Worm (Caenorhabditis elegans) whole organism, young adult: Measurements from ENCODE around the gene far-3.
A peak's percentile ranks its signal among the peaks of the same experiment; 100 is the strongest.

ENCODE experiments used
- B0019.2 ChIP-seq: fragments of 200-800 bp; sonication (Bioruptor generic); conservative IDR thresholded peaks from 2 replicates; pipeline ENCODE4 v1.3.6; 2022; ENCODE audit warnings: missing genetic modification reagents, missing genetic modification characterization, missing compliant biosample characterization
- B0261.1 ChIP-seq: sonication (generic microtip); optimal IDR thresholded peaks from 2 replicates; lab custom pipeline; 2016; ENCODE audit warnings: mild to moderate bottlenecking, missing genetic modification characterization, moderate library complexity, missing compliant biosample characterization
- D2030.7 ChIP-seq: fragments of 200-800 bp; sonication (Bioruptor generic); IDR thresholded peaks from 2 replicates; pipeline ENCODE4 v1.3.6; 2022; ENCODE audit warnings: missing genetic modification reagents, missing genetic modification characterization, missing compliant biosample characterization
- F10E7.11 ChIP-seq: sonication (generic microtip); optimal IDR thresholded peaks from 2 replicates; lab custom pipeline; 2017; ENCODE audit warnings: mild to moderate bottlenecking, missing genetic modification characterization, moderate library complexity, missing compliant biosample characterization
- F22D6.2 ChIP-seq: sonication (generic microtip); optimal IDR thresholded peaks from 2 replicates; lab custom pipeline; 2016; ENCODE audit warnings: mild to moderate bottlenecking, missing genetic modification characterization, missing compliant biosample characterization
- F49E8.2 ChIP-seq: sonication (generic microtip); optimal IDR thresholded peaks from 3 replicates; lab custom pipeline; 2017; ENCODE audit warnings: missing genetic modification characterization, mild to moderate bottlenecking, missing compliant biosample characterization, antibody characterized with exemption, moderate library complexity; ENCODE audit not compliant: insufficient read depth
- F52B5.7 ChIP-seq: sonication (generic microtip); optimal IDR thresholded peaks from 2 replicates; lab custom pipeline; 2016; ENCODE audit warnings: mild to moderate bottlenecking, missing genetic modification characterization, missing compliant biosample characterization
- F57A8.1 ChIP-seq: fragments of 200-800 bp; sonication (Bioruptor generic); optimal IDR thresholded peaks from 2 replicates; lab custom pipeline; 2018; ENCODE audit warnings: mild to moderate bottlenecking, missing genetic modification characterization, moderate library complexity, missing compliant biosample characterization
- F57C9.4 ChIP-seq: sonication (generic microtip); optimal IDR thresholded peaks from 2 replicates; lab custom pipeline; 2017; ENCODE audit warnings: mild to moderate bottlenecking, missing genetic modification characterization, missing compliant biosample characterization
- Y56A3A.18 ChIP-seq: fragments of 200-800 bp; sonication (Bioruptor generic); IDR thresholded peaks from 2 replicates; pipeline ENCODE4 v1.3.6; 2022; ENCODE audit warnings: missing genetic modification reagents, missing genetic modification characterization, missing compliant biosample characterization
- Y67H2A.10 ChIP-seq: fragments of 200-800 bp; sonication (Bioruptor generic); conservative IDR thresholded peaks from 2 replicates; pipeline ENCODE4 v1.3.6; 2022; ENCODE audit warnings: missing genetic modification reagents, missing genetic modification characterization, missing compliant biosample characterization
- ama-1 ChIP-seq, 3 experiments: fragments of 150-350 bp in 1 of 3; sonication (generic microtip) in 2 of 3; optimal IDR thresholded peaks; 2 replicates each; lab custom pipeline; 2014 to 2018; ENCODE audit warnings: missing biosample characterization in 2 of 3, missing genetic modification characterization in 2 of 3, missing genetic modification reagents in 2 of 3
- aptf-3 ChIP-seq: fragments of 200-800 bp; sonication (Bioruptor generic); IDR thresholded peaks from 2 replicates; pipeline ENCODE4 v1.3.6; 2022; ENCODE audit warnings: missing genetic modification characterization, missing compliant biosample characterization
- atf-7 ChIP-seq: sonication (generic microtip); optimal IDR thresholded peaks from 2 replicates; lab custom pipeline; 2017; ENCODE audit warnings: mild to moderate bottlenecking, missing genetic modification characterization, missing compliant biosample characterization
- athp-1 ChIP-seq: sonication (generic microtip); optimal IDR thresholded peaks from 2 replicates; lab custom pipeline; 2017; ENCODE audit warnings: mild to moderate bottlenecking, missing genetic modification characterization, missing compliant biosample characterization
- ccch-3 ChIP-seq: fragments of 200-800 bp; sonication (Bioruptor generic); optimal IDR thresholded peaks from 2 replicates; lab custom pipeline; 2018; ENCODE audit warnings: mild to moderate bottlenecking, missing genetic modification characterization, missing compliant biosample characterization
- cebp-2 ChIP-seq: fragments of 200-800 bp; sonication (Bioruptor generic); IDR thresholded peaks from 2 replicates; pipeline ENCODE4 v1.3.6; 2022; ENCODE audit warnings: missing genetic modification characterization, missing compliant biosample characterization
- ceh-27 ChIP-seq: fragments of 200-800 bp; sonication (Bioruptor generic); optimal IDR thresholded peaks from 2 replicates; lab custom pipeline; 2018; ENCODE audit warnings: mild to moderate bottlenecking, missing genetic modification characterization, moderate library complexity, missing compliant biosample characterization
- ceh-58 ChIP-seq: fragments of 200-800 bp; sonication (Bioruptor generic); IDR thresholded peaks from 2 replicates; pipeline ENCODE4 v1.3.6; 2022; ENCODE audit warnings: missing genetic modification characterization, missing compliant biosample characterization
- ceh-79 ChIP-seq: sonication (generic microtip); optimal IDR thresholded peaks from 2 replicates; lab custom pipeline; 2017; ENCODE audit warnings: mild to moderate bottlenecking, missing genetic modification characterization, missing compliant biosample characterization
- dox-1 ChIP-seq: fragments of 200-800 bp; sonication (Bioruptor generic); IDR thresholded peaks from 2 replicates; pipeline ENCODE4 v1.3.6; 2022; ENCODE audit warnings: missing genetic modification reagents, missing genetic modification characterization, missing compliant biosample characterization
- egrh-3 ChIP-seq: fragments of 200-800 bp; sonication (Bioruptor generic); IDR thresholded peaks from 2 replicates; pipeline ENCODE4 v1.3.6; 2022; ENCODE audit warnings: missing genetic modification reagents, missing genetic modification characterization, missing compliant biosample characterization
- ekl-4 ChIP-seq: fragments of 200-800 bp; sonication (Bioruptor generic); IDR thresholded peaks from 2 replicates; pipeline ENCODE4 v1.3.6; 2022; ENCODE audit warnings: missing genetic modification reagents, missing genetic modification characterization, missing compliant biosample characterization
- him-1 ChIP-seq: sonication (generic microtip); optimal IDR thresholded peaks from 2 replicates; lab custom pipeline; 2016; ENCODE audit warnings: missing genotype, missing genetic modification reagents, missing genetic modification characterization, missing compliant biosample characterization
- hmg-1.2 ChIP-seq: fragments of 200-800 bp; sonication (Bioruptor generic); IDR thresholded peaks from 2 replicates; pipeline ENCODE4 v1.3.6; 2022; ENCODE audit warnings: missing genetic modification reagents, missing genetic modification characterization, missing compliant biosample characterization
- let-607 ChIP-seq, 2 experiments: fragments of 200-800 bp in 1 of 2; sonication (Bioruptor generic) in 1 of 2; sonication (generic microtip) in 1 of 2; optimal IDR thresholded peaks; 2 replicates each; lab custom pipeline; 2016 to 2018; ENCODE audit warnings: mild to moderate bottlenecking in 2 of 2, missing compliant biosample characterization in 2 of 2, missing genetic modification characterization in 2 of 2, moderate library complexity in 2 of 2, missing genotype in 1 of 2
- lin-26 ChIP-seq: fragments of 200-800 bp; sonication (Bioruptor generic); IDR thresholded peaks from 2 replicates; pipeline ENCODE4 v1.3.6; 2022; ENCODE audit warnings: missing genetic modification reagents, missing genetic modification characterization, missing compliant biosample characterization
- lin-35 ChIP-seq, 3 experiments: fragments of 150-350 bp in 2 of 3; sonication (generic microtip) in 1 of 3; optimal IDR thresholded peaks; 2 replicates each; lab custom pipeline; 2014 to 2018; ENCODE audit warnings: missing biosample characterization in 3 of 3, missing genetic modification characterization in 3 of 3, missing genetic modification reagents in 3 of 3
- lin-40 ChIP-seq: sonication (generic microtip); optimal IDR thresholded peaks from 2 replicates; lab custom pipeline; 2016; ENCODE audit warnings: missing genetic modification characterization, mild to moderate bottlenecking, missing compliant biosample characterization, missing genotype, missing genetic modification reagents
- lsl-1 ChIP-seq: fragments of 200-800 bp; sonication (Bioruptor generic); optimal IDR thresholded peaks from 2 replicates; lab custom pipeline; 2018; ENCODE audit warnings: mild to moderate bottlenecking, missing genetic modification characterization, moderate library complexity, missing compliant biosample characterization
- lsy-27 ChIP-seq: sonication (generic microtip); optimal IDR thresholded peaks from 2 replicates; lab custom pipeline; 2017; ENCODE audit warnings: missing genetic modification characterization, mild to moderate bottlenecking, missing compliant biosample characterization, antibody characterized with exemption, missing genotype, borderline replicate concordance; ENCODE audit not compliant: insufficient read depth
- madf-3 ChIP-seq: fragments of 200-800 bp; sonication (Bioruptor generic); IDR thresholded peaks from 2 replicates; pipeline ENCODE4 v1.3.6; 2022; ENCODE audit warnings: missing genetic modification reagents, missing genetic modification characterization, missing compliant biosample characterization
- madf-6 ChIP-seq: fragments of 200-800 bp; sonication (Bioruptor generic); IDR thresholded peaks from 2 replicates; pipeline ENCODE4 v1.3.6; 2022; ENCODE audit warnings: missing genetic modification reagents, missing genetic modification characterization, missing compliant biosample characterization
- nhr-27 ChIP-seq: fragments of 200-800 bp; sonication (Bioruptor generic); optimal IDR thresholded peaks from 2 replicates; lab custom pipeline; 2018; ENCODE audit warnings: mild to moderate bottlenecking, missing genetic modification characterization, moderate library complexity, missing compliant biosample characterization
- pbrm-1 ChIP-seq: fragments of 200-800 bp; sonication (Bioruptor generic); IDR thresholded peaks from 2 replicates; pipeline ENCODE4 v1.3.6; 2022; ENCODE audit warnings: missing genetic modification reagents, missing genetic modification characterization, missing compliant biosample characterization
- rec-8 ChIP-seq, 2 experiments: sonication (generic microtip); optimal IDR thresholded peaks; 2 replicates each; lab custom pipeline; 2016; ENCODE audit warnings: mild to moderate bottlenecking in 2 of 2, missing genetic modification characterization in 2 of 2, missing genetic modification reagents in 2 of 2, missing genotype in 2 of 2, missing biosample characterization in 1 of 2, missing compliant biosample characterization in 1 of 2, moderate library complexity in 1 of 2
- rpc-1 ChIP-seq, 2 experiments: fragments of 150-350 bp in 1 of 2; sonication (generic microtip) in 1 of 2; optimal IDR thresholded peaks; 2 replicates each; lab custom pipeline; 2014 to 2018; ENCODE audit warnings: missing biosample characterization in 1 of 2, missing genetic modification characterization in 1 of 2, missing genetic modification reagents in 1 of 2, missing genotype in 1 of 2
- sea-2 ChIP-seq: fragments of 200-800 bp; sonication (Bioruptor generic); IDR thresholded peaks from 2 replicates; pipeline ENCODE4 v1.3.6; 2022; ENCODE audit warnings: missing genetic modification characterization, missing compliant biosample characterization
- snpc-1.3 ChIP-seq: sonication (generic microtip); optimal IDR thresholded peaks from 2 replicates; lab custom pipeline; 2017; ENCODE audit warnings: missing genetic modification characterization, mild to moderate bottlenecking, missing compliant biosample characterization, antibody characterized with exemption, moderate library complexity, missing genotype, missing genetic modification reagents; ENCODE audit not compliant: insufficient read depth
- tbp1 ChIP-seq: fragments of 200-800 bp; sonication (Bioruptor generic); optimal IDR thresholded peaks from 2 replicates; lab custom pipeline; 2018; ENCODE audit warnings: mild to moderate bottlenecking, missing genetic modification characterization, missing compliant biosample characterization
- tbx-9 ChIP-seq: sonication (generic microtip); optimal IDR thresholded peaks from 2 replicates; lab custom pipeline; 2016; ENCODE audit warnings: borderline replicate concordance, missing genetic modification characterization, inconsistent platforms, missing compliant biosample characterization
- unc-62 ChIP-seq: fragments of 150-350 bp; optimal IDR thresholded peaks from 2 replicates; lab custom pipeline; 2014; ENCODE audit warnings: missing biosample characterization, missing genetic modification reagents, missing genetic modification characterization
- ztf-18 ChIP-seq: sonication (generic microtip); optimal IDR thresholded peaks from 2 replicates; lab custom pipeline; 2016; ENCODE audit warnings: missing genotype, mild to moderate bottlenecking, missing genetic modification characterization, missing compliant biosample characterization
- ztf-25 ChIP-seq: fragments of 200-800 bp; sonication (Bioruptor generic); IDR thresholded peaks from 2 replicates; pipeline ENCODE4 v1.3.6; 2022; ENCODE audit warnings: missing genetic modification reagents, missing genetic modification characterization, missing compliant biosample characterization
- ztf-26 ChIP-seq: sonication (generic microtip); optimal IDR thresholded peaks from 2 replicates; lab custom pipeline; 2017; ENCODE audit warnings: missing genetic modification characterization, missing compliant biosample characterization
- ztf-3 ChIP-seq: fragments of 200-800 bp; sonication (Bioruptor generic); optimal IDR thresholded peaks from 2 replicates; lab custom pipeline; 2018; ENCODE audit warnings: mild to moderate bottlenecking, missing genetic modification characterization, missing compliant biosample characterization

Gene far-3

DNA sequence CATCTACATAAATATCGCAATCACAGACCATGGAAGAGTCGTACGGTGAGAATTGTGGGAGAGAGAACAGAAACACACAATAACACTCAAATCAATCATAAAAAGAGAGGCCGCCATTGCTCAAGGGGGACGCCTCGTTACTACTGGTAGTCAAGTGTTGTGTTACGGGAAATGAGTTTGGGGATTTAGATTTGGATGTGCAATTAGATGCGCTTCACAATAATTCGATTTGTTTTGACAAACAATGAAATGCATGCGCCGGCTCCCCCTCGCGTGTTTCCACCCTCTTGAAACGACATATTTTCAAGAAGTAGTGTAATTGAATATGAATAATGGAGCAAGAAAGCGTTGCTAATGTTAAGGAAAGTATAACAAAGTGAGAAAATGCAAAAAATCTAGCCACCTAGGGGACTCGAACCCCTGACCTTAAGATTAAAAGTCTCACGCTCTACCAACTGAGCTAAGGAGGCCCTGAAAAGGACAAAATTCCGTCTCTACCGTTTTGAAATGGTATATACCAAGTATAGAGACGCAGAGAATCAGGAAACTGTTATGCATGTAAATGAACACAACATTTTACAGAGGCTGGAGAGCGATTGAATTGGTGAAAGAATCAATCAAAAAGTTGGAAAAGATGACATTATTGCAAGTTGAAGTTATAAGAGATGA lies 29.4 kb upstream of the far-3 start:
- TF ChIP-seq F22D6.2 (tag; lab: Kevin White, UChicago) (no peak), F52B5.7 (tag; lab: Kevin White, UChicago) (no peak), F10E7.11 (tag; lab: Kevin White, UChicago) (no peak), unc-62 (GFP tag; lab: Kevin White, UChicago) (no peak), D2030.7 (GFP tag; lab: Robert Waterston, UW) (peak; percentile 49), lin-35 (GFP tag; optimal IDR thresholded peaks at IDR 0.05; lab: Kevin White, UChicago) (no peak), Y56A3A.18 (GFP tag; lab: Robert Waterston, UW) (no peak), snpc-1.3 (tag; lab: Kevin White, UChicago) (no peak), ztf-3 (GFP tag; lab: Kevin White, UChicago) (no peak), B0261.1 (tag; lab: Kevin White, UChicago) (peak; percentile 61), atf-7 (tag; lab: Kevin White, UChicago) (no peak), ekl-4 (GFP tag; lab: Robert Waterston, UW) (no peak), sea-2 (GFP tag; lab: Robert Waterston, UW) (no peak), hmg-1.2 (GFP tag; lab: Robert Waterston, UW) (peak; percentile 32; the same call in 1 of the 2 replicates), lin-40 (tag; lab: Kevin White, UChicago) (no peak), madf-6 (GFP tag; lab: Robert Waterston, UW) (no peak), let-607 (tag; optimal IDR thresholded peaks at IDR 0.05; lab: Kevin White, UChicago) (no peak), ceh-27 (GFP tag; lab: Kevin White, UChicago) (no peak), lsl-1 (GFP tag; lab: Kevin White, UChicago) (no peak), athp-1 (tag; lab: Kevin White, UChicago) (no peak), cebp-2 (GFP tag; lab: Robert Waterston, UW) (no peak), him-1 (peak; percentile 41), F49E8.2 (tag; lab: Kevin White, UChicago) (no peak), rpc-1 (optimal IDR thresholded peaks at IDR 0.05; lab: Kevin White, UChicago) (peak; percentile 46), rpc-1 (tag; optimal IDR thresholded peaks at IDR 0.05; lab: Kevin White, UChicago) (peak; percentile 79), F57C9.4 (tag; lab: Kevin White, UChicago) (no peak), ztf-18 (tag; lab: Kevin White, UChicago) (peak; percentile 36), egrh-3 (GFP tag; lab: Robert Waterston, UW) (no peak), ceh-58 (no peak), pbrm-1 (GFP tag; lab: Robert Waterston, UW) (no peak), aptf-3 (no peak), B0019.2 (GFP tag; lab: Robert Waterston, UW) (no peak), tbp1 (GFP tag; lab: Kevin White, UChicago) (peak; percentile 84), dox-1 (GFP tag; lab: Robert Waterston, UW) (0 out of 2 replicates have a peak, but pooled peaks have one; percentile 17), rec-8 (tag; optimal IDR thresholded peaks at IDR 0.05; lab: Kevin White, UChicago) (peak in 1 of 2 experiments; percentile 14), nhr-27 (tag; lab: Kevin White, UChicago) (no peak), lsy-27 (tag; lab: Kevin White, UChicago) (no peak), Y67H2A.10 (GFP tag; lab: Robert Waterston, UW) (no peak), madf-3 (GFP tag; lab: Robert Waterston, UW) (no peak), lin-26 (GFP tag; lab: Robert Waterston, UW) (peak; percentile 82), F57A8.1 (no peak), ccch-3 (GFP tag; lab: Kevin White, UChicago) (no peak), ztf-26 (no peak), ztf-25 (GFP tag; lab: Robert Waterston, UW) (0 out of 2 replicates have a peak, but pooled peaks have one; percentile 21), ceh-79 (tag; lab: Kevin White, UChicago) (no peak), tbx-9 (tag; lab: Kevin White, UChicago) (no peak), ama-1 (optimal IDR thresholded peaks at IDR 0.05; lab: Kevin White, UChicago) (no peak), ama-1 (GFP tag; optimal IDR thresholded peaks at IDR 0.05; lab: Kevin White, UChicago) (no peak)
